Fruit fly (Drosophila melanogaster) whole organism, pupa: ENCODE measurements around the gene CG10171.
A peak's percentile ranks its signal among the peaks of the same experiment; 100 is the strongest.

ENCODE experiments used
- CG10348 ChIP-seq: fragments of 200-800 bp; sonication (Bioruptor generic); IDR thresholded peaks from 2 replicates; pipeline ENCODE4 v1.3.6; 2022; ENCODE audit warnings: missing biosample characterization, missing genetic modification characterization
- CG12605 ChIP-seq: fragments of 200-800 bp; sonication (Bioruptor generic); IDR thresholded peaks from 2 replicates; pipeline ENCODE4 v1.3.6; 2022; ENCODE audit warnings: missing biosample characterization, missing genetic modification characterization
- CG13204 ChIP-seq: fragments of 200-800 bp; sonication (Bioruptor generic); optimal IDR thresholded peaks from 2 replicates; lab custom pipeline; 2018; ENCODE audit warnings: missing biosample characterization, mild to moderate bottlenecking, missing genetic modification characterization, moderate library complexity
- CG14655 ChIP-seq: fragments of 200-800 bp; sonication (Bioruptor generic); optimal IDR thresholded peaks from 3 replicates; lab custom pipeline; 2017; ENCODE audit warnings: mild to moderate bottlenecking, missing biosample characterization, missing genetic modification reagents, missing genetic modification characterization
- CG15710 ChIP-seq: fragments of 200-800 bp; sonication (Bioruptor generic); optimal IDR thresholded peaks from 2 replicates; lab custom pipeline; 2018; ENCODE audit warnings: missing biosample characterization, mild to moderate bottlenecking, missing genetic modification characterization, moderate library complexity
- CG17806 ChIP-seq: fragments of 200-800 bp; sonication (Bioruptor generic); optimal IDR thresholded peaks from 2 replicates; lab custom pipeline; 2018; ENCODE audit warnings: missing biosample characterization, mild to moderate bottlenecking, missing genetic modification characterization, moderate library complexity
- CG32121 ChIP-seq: fragments of 200-800 bp; sonication (Bioruptor generic); IDR thresholded peaks from 2 replicates; pipeline ENCODE4 v1.3.6; 2022; ENCODE audit warnings: missing biosample characterization, missing genetic modification characterization
- CG34367 ChIP-seq: fragments of 200-800 bp; sonication (Bioruptor generic); optimal IDR thresholded peaks from 2 replicates; lab custom pipeline; 2018; ENCODE audit warnings: missing biosample characterization, mild to moderate bottlenecking, missing genetic modification characterization
- CG4496 ChIP-seq: fragments of 200-800 bp; sonication (Bioruptor generic); IDR thresholded peaks from 3 replicates; pipeline ENCODE4 v1.3.6; 2022; ENCODE audit warnings: missing biosample characterization, missing genetic modification characterization
- CG8159 ChIP-seq: fragments of 200-800 bp; sonication (Bioruptor generic); optimal IDR thresholded peaks from 3 replicates; lab custom pipeline; 2018; ENCODE audit warnings: missing biosample characterization, mild to moderate bottlenecking, missing genetic modification characterization, moderate library complexity
- CG8301 ChIP-seq: fragments of 200-800 bp; sonication (Bioruptor generic); optimal IDR thresholded peaks from 2 replicates; lab custom pipeline; 2018; ENCODE audit warnings: missing biosample characterization, mild to moderate bottlenecking, missing genetic modification characterization
- CG9948 ChIP-seq: fragments of 200-800 bp; sonication (Bioruptor generic); optimal IDR thresholded peaks from 2 replicates; lab custom pipeline; 2018; ENCODE audit warnings: missing biosample characterization, mild to moderate bottlenecking, missing genetic modification characterization, moderate library complexity
- D1 ChIP-seq: fragments of 200-800 bp; sonication (Bioruptor generic); optimal IDR thresholded peaks from 2 replicates; lab custom pipeline; 2018; ENCODE audit warnings: missing biosample characterization, mild to moderate bottlenecking, missing genetic modification characterization, moderate library complexity
- EcR ChIP-seq: fragments of 200-800 bp; sonication (Bioruptor generic); optimal IDR thresholded peaks from 3 replicates; lab custom pipeline; 2019; ENCODE audit warnings: missing biosample characterization, missing genetic modification characterization, mild to moderate bottlenecking, moderate library complexity, missing genetic modification reagents
- Ets98B ChIP-seq: fragments of 200-800 bp; sonication (Bioruptor generic); IDR thresholded peaks from 2 replicates; pipeline ENCODE4 v1.3.6; 2022; ENCODE audit warnings: missing biosample characterization, missing genetic modification characterization
- Pif1A ChIP-seq: fragments of 200-800 bp; sonication (Bioruptor generic); optimal IDR thresholded peaks from 3 replicates; lab custom pipeline; 2016; ENCODE audit warnings: missing biosample characterization, missing genetic modification characterization
- Pif1B ChIP-seq: fragments of 200-800 bp; sonication (Bioruptor generic); optimal IDR thresholded peaks from 3 replicates; lab custom pipeline; 2016; ENCODE audit warnings: missing biosample characterization, missing genetic modification characterization
- Snoo ChIP-seq: fragments of 200-800 bp; sonication (Bioruptor generic); optimal IDR thresholded peaks from 3 replicates; lab custom pipeline; 2017; ENCODE audit warnings: missing biosample characterization, mild to moderate bottlenecking, missing genetic modification characterization, inconsistent platforms
- fd96Ca ChIP-seq: fragments of 200-800 bp; sonication (Bioruptor generic); IDR thresholded peaks from 3 replicates; pipeline ENCODE4 v1.3.6; 2022; ENCODE audit warnings: missing biosample characterization, missing genetic modification characterization
- gl ChIP-seq: fragments of 200-800 bp; sonication (Bioruptor generic); optimal IDR thresholded peaks from 2 replicates; lab custom pipeline; 2018; ENCODE audit warnings: missing biosample characterization, mild to moderate bottlenecking, missing genetic modification characterization
- rn ChIP-seq: fragments of 200-800 bp; sonication (Bioruptor generic); IDR thresholded peaks from 2 replicates; pipeline ENCODE4 v1.3.6; 2022; ENCODE audit warnings: missing biosample characterization, missing genetic modification characterization

Gene CG10171

dm6 chr3L:13387608-13388007, at the start of gene CG10171:
TSS of gene CG10171 (minus strand) at chr3L:13387907.
- no peak for TF ChIP-seq gl (tag; lab: Kevin White, UChicago)
- TF ChIP-seq fd96Ca (GFP tag; lab: Robert Waterston, UW), result no peak
- TF ChIP-seq CG12605 (GFP tag; lab: Robert Waterston, UW), result no peak
- TF ChIP-seq, all 21 proteins: peak for 0

DNA sequence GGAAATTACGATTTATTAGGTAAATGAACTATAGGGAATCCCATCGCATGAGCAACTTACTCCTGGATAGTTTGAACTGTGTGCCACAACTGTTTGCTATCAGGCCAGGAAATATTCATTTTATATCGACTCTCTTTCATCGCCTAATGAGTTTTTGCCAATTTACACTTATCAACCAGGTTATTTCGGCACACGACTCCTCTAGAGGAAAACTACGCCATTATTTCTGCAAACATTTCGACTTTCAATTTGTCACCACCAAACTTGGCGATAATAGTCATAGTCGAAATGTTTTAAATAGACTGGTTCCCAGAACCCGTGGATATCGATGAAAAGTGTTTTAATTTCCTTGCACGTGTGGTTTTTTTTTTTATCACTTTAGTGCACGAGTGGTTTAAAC, 49.3 kb upstream of the CG10171 start, which contains the start of gene CG10154:
Gene CG10154 (minus strand): TSS at position 101 of the 400 bp plus-strand sequence.
- no peak for TF ChIP-seq CG9948 (tag; lab: Kevin White, UChicago)
- no peak for TF ChIP-seq gl (tag; lab: Kevin White, UChicago)
- no peak for TF ChIP-seq CG8301 (tag; lab: Kevin White, UChicago)

dm6 chr3L:13435170-13435727, 47.5 kb upstream of the CG10171 start, which contains the start of gene CG10713:
TSS of gene CG10713 (minus strand) at chr3L:13435229.
- TF ChIP-seq CG34367, result peak; percentile 35
- no peak for TF ChIP-seq D1
- TF ChIP-seq CG10348 (GFP tag; lab: Robert Waterston, UW), result no peak
- TF ChIP-seq Pif1A (GFP tag; lab: Kevin White, UChicago), result peak; percentile 64
- no peak for TF ChIP-seq CG9948 (tag; lab: Kevin White, UChicago)
- peak; percentile 46; the same call in 1 of the 2 replicates for TF ChIP-seq rn
- TF ChIP-seq CG8159 (tag; lab: Kevin White, UChicago), result peak; percentile 46
- peak; percentile 84 for TF ChIP-seq CG12605 (GFP tag; lab: Robert Waterston, UW)
- TF ChIP-seq gl (tag; lab: Kevin White, UChicago), result peak; percentile 70
- TF ChIP-seq Pif1B (GFP tag; lab: Kevin White, UChicago), result peak; percentile 57
- peak; percentile 72 for TF ChIP-seq CG14655 (GFP tag; lab: Kevin White, UChicago)
- TF ChIP-seq Ets98B (GFP tag; lab: Robert Waterston, UW), result peak; percentile 77
- peak; percentile 89 for TF ChIP-seq CG4496 (GFP tag; lab: Robert Waterston, UW)
- TF ChIP-seq Snoo (tag; lab: Kevin White, UChicago), result peak; percentile 4
- TF ChIP-seq CG17806 (tag; lab: Kevin White, UChicago), result no peak
- TF ChIP-seq CG13204 (GFP tag; lab: Kevin White, UChicago), result peak; percentile 67
- peak; percentile 77 for TF ChIP-seq CG32121 (GFP tag; lab: Robert Waterston, UW)
- no peak for TF ChIP-seq CG15710 (tag; lab: Kevin White, UChicago)
- TF ChIP-seq fd96Ca (GFP tag; lab: Robert Waterston, UW), result no peak; the same call in 1 of the 3 replicates
- no peak for TF ChIP-seq EcR (GFP tag; lab: Kevin White, UChicago)
- TF ChIP-seq CG8301 (tag; lab: Kevin White, UChicago), result peak; percentile 68

- TF ChIP-seq CG14655 (GFP tag; lab: Kevin White, UChicago), result no peak
- no peak for TF ChIP-seq Ets98B (GFP tag; lab: Robert Waterston, UW)
- no peak for TF ChIP-seq fd96Ca (GFP tag; lab: Robert Waterston, UW)
- TF ChIP-seq CG32121 (GFP tag; lab: Robert Waterston, UW), result no peak
- TF ChIP-seq CG9948 (tag; lab: Kevin White, UChicago), result no peak
- TF ChIP-seq CG13204 (GFP tag; lab: Kevin White, UChicago), result no peak
- no peak for TF ChIP-seq CG17806 (tag; lab: Kevin White, UChicago)
- no peak for TF ChIP-seq rn
- no peak for TF ChIP-seq CG4496 (GFP tag; lab: Robert Waterston, UW)
- no peak for TF ChIP-seq Pif1A (GFP tag; lab: Kevin White, UChicago)
- TF ChIP-seq D1, result no peak
- no peak for TF ChIP-seq EcR (GFP tag; lab: Kevin White, UChicago)
- TF ChIP-seq CG8301 (tag; lab: Kevin White, UChicago), result no peak
- TF ChIP-seq CG34367, result no peak
- TF ChIP-seq CG15710 (tag; lab: Kevin White, UChicago), result no peak
- TF ChIP-seq CG12605 (GFP tag; lab: Robert Waterston, UW), result no peak
- TF ChIP-seq CG8159 (tag; lab: Kevin White, UChicago), result no peak
- no peak for TF ChIP-seq Pif1B (GFP tag; lab: Kevin White, UChicago)
- TF ChIP-seq Snoo (tag; lab: Kevin White, UChicago), result no peak
Observed at dm6 chr3L:13433522-13433921, 45.8 kb upstream of the CG10171 start.

DNA sequence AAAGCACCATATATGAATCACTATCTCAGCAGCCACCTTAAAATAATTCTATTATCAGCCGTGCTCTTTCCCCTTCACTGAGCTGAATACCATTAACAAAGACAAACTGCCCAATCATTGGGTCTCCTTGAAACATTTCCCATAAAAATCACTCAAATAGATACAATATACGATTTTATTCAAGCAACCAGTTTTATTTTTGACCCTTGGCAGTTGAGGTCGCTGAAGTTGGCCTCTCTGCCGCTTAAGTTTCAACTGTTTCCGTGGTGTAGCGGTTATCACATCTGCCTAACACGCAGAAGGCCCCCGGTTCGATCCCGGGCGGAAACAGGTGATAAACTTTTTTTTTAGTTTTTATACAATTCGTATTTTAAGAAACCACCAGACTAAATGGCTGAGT, 45.1 kb upstream of the CG10171 start:
- TF ChIP-seq rn (no peak), Ets98B (GFP tag; lab: Robert Waterston, UW) (no peak), CG17806 (tag; lab: Kevin White, UChicago) (no peak), CG34367 (no peak), EcR (GFP tag; lab: Kevin White, UChicago) (no peak), Pif1B (GFP tag; lab: Kevin White, UChicago) (no peak), CG10348 (GFP tag; lab: Robert Waterston, UW) (no peak), Pif1A (GFP tag; lab: Kevin White, UChicago) (no peak), CG32121 (GFP tag; lab: Robert Waterston, UW) (no peak), Snoo (tag; lab: Kevin White, UChicago) (no peak), CG4496 (GFP tag; lab: Robert Waterston, UW) (no peak), D1 (no peak), CG14655 (GFP tag; lab: Kevin White, UChicago) (no peak), CG13204 (GFP tag; lab: Kevin White, UChicago) (no peak)

dm6 chr3L:13430171-13430570, 42.5 kb upstream of the CG10171 start:
- TF ChIP-seq Ets98B (GFP tag; lab: Robert Waterston, UW) (no peak), Pif1B (GFP tag; lab: Kevin White, UChicago) (no peak), EcR (GFP tag; lab: Kevin White, UChicago) (no peak), CG10348 (GFP tag; lab: Robert Waterston, UW) (no peak), CG4496 (GFP tag; lab: Robert Waterston, UW) (no peak), D1 (no peak), Snoo (tag; lab: Kevin White, UChicago) (no peak), gl (tag; lab: Kevin White, UChicago) (no peak), Pif1A (GFP tag; lab: Kevin White, UChicago) (no peak), CG8159 (tag; lab: Kevin White, UChicago) (no peak), CG8301 (tag; lab: Kevin White, UChicago) (no peak), CG15710 (tag; lab: Kevin White, UChicago) (no peak), CG12605 (GFP tag; lab: Robert Waterston, UW) (no peak), fd96Ca (GFP tag; lab: Robert Waterston, UW) (no peak), CG13204 (GFP tag; lab: Kevin White, UChicago) (no peak), CG14655 (GFP tag; lab: Kevin White, UChicago) (no peak), CG9948 (tag; lab: Kevin White, UChicago) (no peak), CG17806 (tag; lab: Kevin White, UChicago) (no peak), rn (no peak)
